Fruit fly (Drosophila melanogaster) whole organism, embryonic: ENCODE results near the gene Hex-t2.
A peak's percentile ranks its signal among the peaks of the same experiment; 100 is the strongest.

Experiments used
- ATbp ChIP-seq: fragments of 200-800 bp; sonication (Bioruptor generic); optimal IDR thresholded peaks from 2 replicates; lab custom pipeline; 2017; ENCODE audit warnings: missing biosample characterization, mild to moderate bottlenecking, missing genetic modification characterization, missing genetic modification reagents
- CG10431 ChIP-seq: fragments of 200-800 bp; sonication (Bioruptor generic); optimal IDR thresholded peaks from 3 replicates; lab custom pipeline; 2018; ENCODE audit warnings: missing biosample characterization, mild to moderate bottlenecking, missing genetic modification characterization
- CG10565 ChIP-seq: fragments of 200-800 bp; sonication (Bioruptor generic); optimal IDR thresholded peaks from 3 replicates; lab custom pipeline; 2016; ENCODE audit warnings: missing biosample characterization, mild to moderate bottlenecking, missing genetic modification characterization
- CG12155 ChIP-seq: fragments of 200-800 bp; sonication (Bioruptor generic); optimal IDR thresholded peaks from 3 replicates; lab custom pipeline; 2016; ENCODE audit warnings: missing biosample characterization, missing genetic modification characterization
- CG12391 ChIP-seq: fragments of 200-800 bp; sonication (Bioruptor generic); optimal IDR thresholded peaks from 3 replicates; lab custom pipeline; 2018; ENCODE audit warnings: missing biosample characterization, mild to moderate bottlenecking, missing genetic modification characterization, moderate library complexity
- CG12769 ChIP-seq: fragments of 200-800 bp; sonication (Bioruptor generic); optimal IDR thresholded peaks from 2 replicates; lab custom pipeline; 2019; ENCODE audit warnings: missing biosample characterization, mild to moderate bottlenecking, missing genetic modification characterization, moderate library complexity
- CG13775 ChIP-seq: fragments of 200-800 bp; sonication (Bioruptor generic); optimal IDR thresholded peaks from 3 replicates; lab custom pipeline; 2017; ENCODE audit warnings: missing biosample characterization, mild to moderate bottlenecking, missing genetic modification characterization
- CG18262 ChIP-seq: fragments of 200-800 bp; optimal IDR thresholded peaks from 3 replicates; lab custom pipeline; 2019; ENCODE audit warnings: missing biosample characterization, mild to moderate bottlenecking, missing genetic modification characterization, moderate library complexity
- CG3726 ChIP-seq: fragments of 200-800 bp; sonication (Bioruptor generic); IDR thresholded peaks from 3 replicates; pipeline ENCODE4, ENCODE4 v1.3.6; 2022; ENCODE audit warnings: missing biosample characterization, missing genetic modification characterization
- CG6813 ChIP-seq: fragments of 200-800 bp; sonication (Bioruptor generic); optimal IDR thresholded peaks from 2 replicates; lab custom pipeline; 2017; ENCODE audit warnings: missing biosample characterization, missing genetic modification characterization, mild to moderate bottlenecking, moderate library complexity, missing genetic modification reagents
- CG7372 ChIP-seq: fragments of 200-800 bp; sonication (Bioruptor generic); IDR thresholded peaks from 2 replicates; pipeline ENCODE4 v1.3.6; 2022; ENCODE audit warnings: missing biosample characterization, missing genetic modification characterization
- CG7556 ChIP-seq: fragments of 200-800 bp; sonication (Bioruptor generic); optimal IDR thresholded peaks from 2 replicates; lab custom pipeline; 2017; ENCODE audit warnings: missing biosample characterization, mild to moderate bottlenecking, missing genetic modification characterization
- CG8765 ChIP-seq: fragments of 200-800 bp; sonication (Bioruptor generic); IDR thresholded peaks from 2 replicates; pipeline ENCODE4 v1.3.6; 2022; ENCODE audit warnings: missing biosample characterization, missing genetic modification characterization
- CG9215 ChIP-seq: fragments of 200-800 bp; sonication (Bioruptor generic); IDR thresholded peaks from 2 replicates; pipeline ENCODE4 v1.3.6; 2022; ENCODE audit warnings: missing biosample characterization, missing genetic modification characterization
- CG9609 ChIP-seq: fragments of 200-800 bp; sonication (Bioruptor generic); optimal IDR thresholded peaks from 3 replicates; lab custom pipeline; 2016; ENCODE audit warnings: missing biosample characterization, missing genetic modification characterization
- CG9797 ChIP-seq: fragments of 200-800 bp; sonication (Bioruptor generic); optimal IDR thresholded peaks from 3 replicates; lab custom pipeline; 2018; ENCODE audit warnings: missing biosample characterization, mild to moderate bottlenecking, missing genetic modification characterization
- CG9876 ChIP-seq: fragments of 200-800 bp; sonication (Bioruptor generic); optimal IDR thresholded peaks from 2 replicates; lab custom pipeline; 2016; ENCODE audit warnings: missing biosample characterization, missing genetic modification characterization
- D ChIP-seq, 2 experiments: fragments of 200-800 bp in 1 of 2; fragments of >200 bp in 1 of 2; sonication (Bioruptor generic) in 1 of 2; optimal IDR thresholded peaks; 2 replicates in 1 of 2; 3 replicates in 1 of 2; lab custom pipeline; 2017; ENCODE audit warnings: mild to moderate bottlenecking in 1 of 2, missing biosample characterization in 1 of 2, missing genetic modification characterization in 1 of 2, missing genetic modification reagents in 1 of 2
- D19A ChIP-seq: fragments of 200-800 bp; optimal IDR thresholded peaks from 3 replicates; lab custom pipeline; 2019; ENCODE audit warnings: missing biosample characterization, mild to moderate bottlenecking, missing genetic modification characterization, moderate library complexity
- Dad ChIP-seq: fragments of 200-800 bp; sonication (Bioruptor generic); optimal IDR thresholded peaks from 3 replicates; lab custom pipeline; 2016; ENCODE audit warnings: missing biosample characterization, missing genetic modification characterization
- Dll ChIP-seq: fragments of 200-800 bp; sonication (Bioruptor generic); IDR thresholded peaks from 4 replicates; pipeline ENCODE4 v1.3.6; 2022; ENCODE audit warnings: missing biosample characterization, missing genetic modification characterization; ENCODE audit not compliant: partially characterized antibody
- Drgx ChIP-seq: fragments of 200-800 bp; sonication (Bioruptor generic); IDR thresholded peaks from 2 replicates; pipeline ENCODE4 v1.3.6; 2022; ENCODE audit warnings: missing biosample characterization, missing genetic modification characterization
- Eip74EF ChIP-seq, 2 experiments: fragments of 200-800 bp in 1 of 2; fragments of >200 bp in 1 of 2; sonication (Bioruptor generic) in 1 of 2; optimal IDR thresholded peaks; 2 replicates each; lab custom pipeline; 2017 to 2019; ENCODE audit warnings: missing biosample characterization in 2 of 2, missing genetic modification characterization in 2 of 2, mild to moderate bottlenecking in 1 of 2, moderate library complexity in 1 of 2
- Fer3 ChIP-seq: fragments of 200-800 bp; sonication (Bioruptor generic); optimal IDR thresholded peaks from 2 replicates; lab custom pipeline; 2018; ENCODE audit warnings: missing biosample characterization, mild to moderate bottlenecking, missing genetic modification characterization, moderate library complexity
- Lpt ChIP-seq: fragments of >200 bp; optimal IDR thresholded peaks from 2 replicates; lab custom pipeline; 2018; ENCODE audit warnings: missing biosample characterization, missing genetic modification characterization
- Mrtf ChIP-seq: fragments of 200-800 bp; sonication (Bioruptor generic); IDR thresholded peaks from 3 replicates; pipeline ENCODE4 v1.3.6; 2022; ENCODE audit warnings: missing biosample characterization, missing genetic modification characterization
- Myb ChIP-seq: fragments of 200-800 bp; sonication (Bioruptor generic); optimal IDR thresholded peaks from 2 replicates; lab custom pipeline; 2016; ENCODE audit warnings: missing biosample characterization, missing genetic modification characterization
- NFAT ChIP-seq: fragments of 200-800 bp; sonication (Bioruptor generic); IDR thresholded peaks from 2 replicates; pipeline ENCODE4 v1.3.6; 2022; ENCODE audit warnings: missing biosample characterization, missing genetic modification characterization
- Nf-YC ChIP-seq: fragments of 200-800 bp; optimal IDR thresholded peaks from 3 replicates; lab custom pipeline; 2019; ENCODE audit warnings: missing biosample characterization, mild to moderate bottlenecking, missing genetic modification characterization, moderate library complexity
- Sin3A ChIP-seq: fragments of >200 bp; optimal IDR thresholded peaks from 2 replicates; lab custom pipeline; 2018
- Stat92E ChIP-seq, 3 experiments: fragments of >200 bp in 2 of 3; fragments of 200-800 bp in 1 of 3; sonication (Bioruptor generic) in 1 of 3; optimal IDR thresholded peaks; 2 replicates each; lab custom pipeline; 2017 to 2019; ENCODE audit warnings: missing biosample characterization in 3 of 3, missing genetic modification characterization in 3 of 3, mild to moderate bottlenecking in 1 of 3, moderate library complexity in 1 of 3
- Vsx1 ChIP-seq: fragments of 200-800 bp; sonication (Bioruptor generic); optimal IDR thresholded peaks from 2 replicates; lab custom pipeline; 2017; ENCODE audit warnings: missing biosample characterization, mild to moderate bottlenecking, missing genetic modification characterization, missing genetic modification reagents
- ap ChIP-seq: fragments of 200-800 bp; sonication (Bioruptor generic); IDR thresholded peaks from 2 replicates; pipeline ENCODE4 v1.3.6; 2022; ENCODE audit warnings: missing biosample characterization, missing genetic modification characterization
- ato ChIP-seq: fragments of 200-800 bp; sonication (Bioruptor generic); IDR thresholded peaks from 2 replicates; pipeline ENCODE4 v1.3.6; 2022; ENCODE audit warnings: missing biosample characterization, missing genetic modification characterization; ENCODE audit not compliant: partially characterized antibody
- gcm ChIP-seq: fragments of 200-800 bp; sonication (Bioruptor generic); optimal IDR thresholded peaks from 2 replicates; lab custom pipeline; 2019; ENCODE audit warnings: missing biosample characterization, mild to moderate bottlenecking, missing genetic modification characterization, moderate library complexity
- hb ChIP-seq: fragments of 200-800 bp; sonication (Bioruptor generic); IDR thresholded peaks from 3 replicates; pipeline ENCODE4 v1.3.6; 2022; ENCODE audit warnings: missing biosample characterization, missing genetic modification characterization; ENCODE audit not compliant: partially characterized antibody
- her ChIP-seq: fragments of 200-800 bp; sonication (Bioruptor generic); optimal IDR thresholded peaks from 2 replicates; lab custom pipeline; 2016; ENCODE audit warnings: missing biosample characterization, missing genetic modification characterization
- ind ChIP-seq: fragments of 200-800 bp; sonication (Bioruptor generic); optimal IDR thresholded peaks from 3 replicates; lab custom pipeline; 2016; ENCODE audit warnings: missing biosample characterization, missing genetic modification characterization
- odd ChIP-seq: fragments of 200-800 bp; sonication (Bioruptor generic); optimal IDR thresholded peaks from 2 replicates; lab custom pipeline; 2017; ENCODE audit warnings: missing biosample characterization, mild to moderate bottlenecking, missing genetic modification characterization
- p53 ChIP-seq: fragments of 200-800 bp; sonication (Bioruptor generic); optimal IDR thresholded peaks from 2 replicates; lab custom pipeline; 2016; ENCODE audit warnings: missing biosample characterization, missing genetic modification characterization
- pnt ChIP-seq: fragments of 200-800 bp; sonication (Bioruptor generic); optimal IDR thresholded peaks from 3 replicates; lab custom pipeline; 2016; ENCODE audit warnings: missing biosample characterization, missing genetic modification characterization
- prd ChIP-seq, 3 experiments: fragments of >200 bp in 2 of 3; fragments of 200-800 bp in 1 of 3; sonication (Bioruptor generic) in 1 of 3; optimal IDR thresholded peaks in 2 of 3; IDR thresholded peaks in 1 of 3; 2 replicates in 2 of 3; 3 replicates in 1 of 3; pipeline versions ENCODE4 v1.3.6 to Lab custom; 2017 to 2022; ENCODE audit warnings: missing biosample characterization in 1 of 3, missing genetic modification characterization in 1 of 3
- repo ChIP-seq: fragments of 200-800 bp; sonication (Bioruptor generic); optimal IDR thresholded peaks from 2 replicates; lab custom pipeline; 2016; ENCODE audit warnings: missing biosample characterization, missing genetic modification characterization
- scrt ChIP-seq: fragments of 200-800 bp; sonication (Bioruptor generic); optimal IDR thresholded peaks from 2 replicates; lab custom pipeline; 2018; ENCODE audit warnings: missing biosample characterization, mild to moderate bottlenecking, missing genetic modification characterization, moderate library complexity
- sim ChIP-seq: fragments of 200-800 bp; sonication (Bioruptor generic); IDR thresholded peaks from 2 replicates; pipeline ENCODE4 v1.3.6; 2022; ENCODE audit warnings: missing biosample characterization, missing genetic modification characterization
- sisA ChIP-seq: fragments of 200-800 bp; sonication (Bioruptor generic); IDR thresholded peaks from 2 replicates; pipeline ENCODE4 v1.3.6; 2022; ENCODE audit warnings: missing biosample characterization, missing genetic modification characterization
- tgo ChIP-seq: fragments of 200-800 bp; sonication (Bioruptor generic); IDR thresholded peaks from 3 replicates; pipeline ENCODE4 v1.3.6; 2022; ENCODE audit warnings: missing biosample characterization, missing genetic modification characterization
- vfl ChIP-seq: fragments of 200-800 bp; sonication (Bioruptor generic); optimal IDR thresholded peaks from 2 replicates; lab custom pipeline; 2016; ENCODE audit warnings: missing biosample characterization, missing genetic modification characterization
- wdn ChIP-seq: fragments of 200-800 bp; sonication (Bioruptor generic); IDR thresholded peaks from 2 replicates; pipeline ENCODE4 v1.3.6; 2022; ENCODE audit warnings: missing biosample characterization, missing genetic modification characterization
- zfh2 ChIP-seq: fragments of 200-800 bp; sonication (Bioruptor generic); optimal IDR thresholded peaks from 2 replicates; lab custom pipeline; 2016; ENCODE audit warnings: missing biosample characterization, missing genetic modification characterization

Hex-t2 gene

DNA sequence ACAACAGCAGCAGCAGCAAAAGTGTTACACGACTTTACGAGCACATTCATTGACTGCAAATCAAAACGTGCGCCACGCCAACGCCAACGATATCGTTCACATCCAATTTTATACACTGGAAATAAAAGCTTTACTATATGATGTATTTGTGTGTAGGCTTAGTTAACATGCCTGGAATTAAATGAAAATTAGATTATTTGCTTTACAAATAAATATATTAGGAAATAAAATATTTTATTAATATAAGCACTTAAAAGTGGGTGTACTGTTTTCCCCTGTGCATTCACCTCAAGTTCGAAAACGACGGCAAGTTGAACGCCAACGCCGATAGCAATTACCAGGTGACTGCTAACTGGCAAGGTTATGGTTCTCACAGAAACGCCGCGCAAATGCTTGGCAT lies 40.7 kb upstream of the Hex-t2 start (continued):
- no peak for TF ChIP-seq CG10565 (GFP tag; lab: Kevin White, UChicago)
- TF ChIP-seq CG13775 (GFP tag; lab: Kevin White, UChicago): no peak
- no peak for TF ChIP-seq Nf-YC
- TF ChIP-seq Myb (GFP tag; lab: Kevin White, UChicago): no peak
- no peak for TF ChIP-seq vfl (GFP tag; lab: Kevin White, UChicago)
- no peak for TF ChIP-seq zfh2
- no peak for TF ChIP-seq her
- TF ChIP-seq CG6813: no peak
- no peak for TF ChIP-seq repo
- TF ChIP-seq Sin3A (lab: Kevin White, UChicago): no peak
- TF ChIP-seq ato (GFP tag; lab: Robert Waterston, UW): no peak
- TF ChIP-seq Stat92E (GFP tag; optimal IDR thresholded peaks at IDR 0.05; lab: Kevin White, UChicago): no peak
- 0 out of 2 replicates have a peak, but pooled peaks have one; percentile 37 for TF ChIP-seq sisA (GFP tag; lab: Robert Waterston, UW)
- TF ChIP-seq Mrtf (GFP tag; lab: Robert Waterston, UW): peak; percentile 41; the same call in 1 of the 3 replicates
- no peak for TF ChIP-seq NFAT (GFP tag; lab: Robert Waterston, UW)
- no peak for TF ChIP-seq CG3726 (GFP tag; lab: Robert Waterston, UW)
- TF ChIP-seq CG9609 (GFP tag; lab: Kevin White, UChicago): no peak
- no peak for TF ChIP-seq CG9797 (GFP tag; lab: Kevin White, UChicago)
- no peak for TF ChIP-seq wdn (GFP tag; lab: Robert Waterston, UW)
- no peak for TF ChIP-seq gcm (GFP tag; lab: Kevin White, UChicago)
- TF ChIP-seq CG7556: no peak
- no peak for TF ChIP-seq prd (optimal IDR thresholded peaks at IDR 0.05; lab: Kevin White, UChicago)
- peak; percentile 30; the same call in 1 of the 3 replicates for TF ChIP-seq prd (GFP tag; IDR thresholded peaks at IDR 0.05; lab: Robert Waterston, UW)
- TF ChIP-seq CG8765 (GFP tag; lab: Robert Waterston, UW): no peak
- TF ChIP-seq ATbp: no peak
- TF ChIP-seq CG9876 (GFP tag; lab: Kevin White, UChicago): no peak
- peak; percentile 73 for TF ChIP-seq Drgx (GFP tag; lab: Robert Waterston, UW)
- TF ChIP-seq ap (GFP tag; lab: Robert Waterston, UW): no peak
- no peak for TF ChIP-seq Eip74EF (GFP tag; optimal IDR thresholded peaks at IDR 0.05; lab: Kevin White, UChicago)
- no peak for TF ChIP-seq CG10431
- TF ChIP-seq CG12391: no peak
- no peak for TF ChIP-seq p53 (GFP tag; lab: Kevin White, UChicago)
- no peak for TF ChIP-seq hb (GFP tag; lab: Robert Waterston, UW)
- no peak for TF ChIP-seq CG7372 (GFP tag; lab: Robert Waterston, UW)
- TF ChIP-seq Dad (GFP tag; lab: Kevin White, UChicago): no peak
- TF ChIP-seq D19A (tag; lab: Kevin White, UChicago): no peak
- no peak for TF ChIP-seq sim (GFP tag; lab: Robert Waterston, UW)
- TF ChIP-seq CG18262 (tag; lab: Kevin White, UChicago): no peak
- no peak for TF ChIP-seq pnt (GFP tag; lab: Kevin White, UChicago)
- no peak for TF ChIP-seq CG12155 (GFP tag; lab: Kevin White, UChicago)
- no peak for TF ChIP-seq odd (GFP tag; lab: Kevin White, UChicago)
- no peak for TF ChIP-seq Vsx1 (GFP tag; lab: Kevin White, UChicago)
- TF ChIP-seq ind: peak; percentile 21
- TF ChIP-seq Lpt (GFP tag; lab: Kevin White, UChicago): no peak
- TF ChIP-seq CG12769 (tag; lab: Kevin White, UChicago): no peak
- peak; percentile 50; the same call in 2 of the 3 replicates for TF ChIP-seq tgo (GFP tag; lab: Robert Waterston, UW)
- TF ChIP-seq D (optimal IDR thresholded peaks at IDR 0.05; lab: Kevin White, UChicago): no peak
- no peak for TF ChIP-seq D (GFP tag; optimal IDR thresholded peaks at IDR 0.05; lab: Kevin White, UChicago)
- no peak for TF ChIP-seq scrt (GFP tag; lab: Kevin White, UChicago)
- TF ChIP-seq Dll: no peak
- no peak for TF ChIP-seq CG9215 (GFP tag; lab: Robert Waterston, UW)
- peak; percentile 32 for TF ChIP-seq Fer3 (tag; lab: Kevin White, UChicago)
